Worm (Caenorhabditis elegans): ENCODE measurements around the gene C54E10.3.

DNA sequence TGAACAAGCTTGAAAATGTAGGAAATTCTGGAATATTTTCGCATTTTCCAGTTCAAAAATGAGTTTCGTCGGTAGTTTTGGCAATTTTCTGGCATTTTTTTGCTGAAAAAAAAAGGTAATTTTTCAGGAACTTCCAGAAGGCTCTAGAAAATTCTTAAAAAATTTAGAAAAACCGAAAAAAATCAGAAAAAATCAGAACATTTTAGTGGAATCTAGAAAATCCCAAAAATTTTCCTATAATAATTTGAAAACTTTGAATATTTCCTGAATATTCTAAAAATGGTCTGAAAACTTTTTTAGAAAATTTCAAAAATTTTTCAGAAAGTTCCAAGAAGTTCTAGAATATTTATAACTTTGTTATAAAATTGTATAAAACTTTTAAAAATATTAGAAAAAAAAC lies 24.1 kb upstream of the C54E10.3 start, which contains the start of gene Y17D7B.3:
- TF ChIP-seq W03F9.2 (tag; optimal IDR thresholded peaks at IDR 0.05) = no peak
- TF ChIP-seq him-1 (tag; optimal IDR thresholded peaks at IDR 0.05) = no peak
